Fruit fly (Drosophila melanogaster) whole organism, pupa: ENCODE measurements around the gene Samuel.

ENCODE experiments used
- CG32121 ChIP-seq: fragments of 200-800 bp; sonication (Bioruptor generic); IDR thresholded peaks from 2 replicates; pipeline ENCODE4 v1.3.6; 2022; ENCODE audit warnings: missing biosample characterization, missing genetic modification characterization
- CG4496 ChIP-seq: fragments of 200-800 bp; sonication (Bioruptor generic); IDR thresholded peaks from 3 replicates; pipeline ENCODE4 v1.3.6; 2022; ENCODE audit warnings: missing biosample characterization, missing genetic modification characterization
- CG8159 ChIP-seq: fragments of 200-800 bp; sonication (Bioruptor generic); optimal IDR thresholded peaks from 3 replicates; lab custom pipeline; 2018; ENCODE audit warnings: missing biosample characterization, mild to moderate bottlenecking, missing genetic modification characterization, moderate library complexity
- CG9948 ChIP-seq: fragments of 200-800 bp; sonication (Bioruptor generic); optimal IDR thresholded peaks from 2 replicates; lab custom pipeline; 2018; ENCODE audit warnings: missing biosample characterization, mild to moderate bottlenecking, missing genetic modification characterization, moderate library complexity
- D1 ChIP-seq: fragments of 200-800 bp; sonication (Bioruptor generic); optimal IDR thresholded peaks from 2 replicates; lab custom pipeline; 2018; ENCODE audit warnings: missing biosample characterization, mild to moderate bottlenecking, missing genetic modification characterization, moderate library complexity
- Pif1A ChIP-seq: fragments of 200-800 bp; sonication (Bioruptor generic); optimal IDR thresholded peaks from 3 replicates; lab custom pipeline; 2016; ENCODE audit warnings: missing biosample characterization, missing genetic modification characterization
- Snoo ChIP-seq: fragments of 200-800 bp; sonication (Bioruptor generic); optimal IDR thresholded peaks from 3 replicates; lab custom pipeline; 2017; ENCODE audit warnings: missing biosample characterization, mild to moderate bottlenecking, missing genetic modification characterization, inconsistent platforms
- gl ChIP-seq: fragments of 200-800 bp; sonication (Bioruptor generic); optimal IDR thresholded peaks from 2 replicates; lab custom pipeline; 2018; ENCODE audit warnings: missing biosample characterization, mild to moderate bottlenecking, missing genetic modification characterization
- rn ChIP-seq: fragments of 200-800 bp; sonication (Bioruptor generic); IDR thresholded peaks from 2 replicates; pipeline ENCODE4 v1.3.6; 2022; ENCODE audit warnings: missing biosample characterization, missing genetic modification characterization

DNA sequence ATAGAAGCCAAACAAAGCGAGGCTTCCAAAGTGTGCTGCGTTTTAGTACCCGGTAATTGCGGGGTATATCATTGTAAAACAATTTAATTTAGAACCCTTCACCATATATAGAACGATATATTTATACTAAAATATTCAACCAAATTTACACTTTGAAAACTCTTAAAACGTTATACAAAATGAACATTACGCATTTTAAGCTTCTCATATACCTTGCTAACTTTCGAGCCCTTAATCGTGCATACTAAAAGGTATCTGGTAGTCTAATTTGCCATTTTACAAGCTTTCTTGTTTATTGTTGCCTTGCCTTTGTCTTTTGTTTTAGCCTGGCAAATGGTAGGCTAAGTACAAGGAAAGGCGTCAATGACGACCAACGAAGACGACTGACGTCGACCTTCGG is 1.2 kb upstream of the Samuel start:
- TF ChIP-seq CG32121 (GFP tag; lab: Robert Waterston, UW): no peak
- TF ChIP-seq CG8159 (tag; lab: Kevin White, UChicago): no peak
- no peak for TF ChIP-seq CG9948 (tag; lab: Kevin White, UChicago)
- TF ChIP-seq Pif1A (GFP tag; lab: Kevin White, UChicago): no peak
- no peak for TF ChIP-seq rn
- no peak for TF ChIP-seq gl (tag; lab: Kevin White, UChicago)
- no peak for TF ChIP-seq CG4496 (GFP tag; lab: Robert Waterston, UW)
- TF ChIP-seq D1 (tag; lab: Kevin White, UChicago): no peak
- no peak for TF ChIP-seq Snoo (tag; lab: Kevin White, UChicago)
